Fruit fly (Drosophila melanogaster) whole organism, embryonic: Measurements from ENCODE around the gene moody.

Experiments used
- ATbp ChIP-seq: fragments of 200-800 bp; sonication (Bioruptor generic); optimal IDR thresholded peaks from 2 replicates; lab custom pipeline; 2017; ENCODE audit warnings: missing biosample characterization, mild to moderate bottlenecking, missing genetic modification characterization, missing genetic modification reagents
- Bteb2 ChIP-seq: fragments of 200-800 bp; sonication (Bioruptor generic); optimal IDR thresholded peaks from 2 replicates; lab custom pipeline; 2016; ENCODE audit warnings: missing biosample characterization, missing genetic modification characterization
- C15 ChIP-seq: fragments of 200-800 bp; sonication (Bioruptor generic); IDR thresholded peaks from 3 replicates; pipeline ENCODE4 v1.3.6; 2022; ENCODE audit warnings: missing biosample characterization, missing genetic modification characterization
- CG1024 ChIP-seq: fragments of 200-800 bp; sonication (Bioruptor generic); IDR thresholded peaks from 2 replicates; pipeline ENCODE4 v1.3.6; 2022; ENCODE audit warnings: missing biosample characterization, missing genetic modification characterization
- CG10274 ChIP-seq: fragments of 200-800 bp; sonication (Bioruptor generic); optimal IDR thresholded peaks from 3 replicates; lab custom pipeline; 2017; ENCODE audit warnings: missing biosample characterization, mild to moderate bottlenecking, missing genetic modification characterization
- CG10543 ChIP-seq: fragments of 200-800 bp; sonication (Bioruptor generic); optimal IDR thresholded peaks from 3 replicates; lab custom pipeline; 2017; ENCODE audit warnings: missing biosample characterization, mild to moderate bottlenecking, missing genetic modification characterization, moderate library complexity
- CG11085 ChIP-seq: fragments of 200-800 bp; sonication (Bioruptor generic); IDR thresholded peaks from 2 replicates; pipeline ENCODE4 v1.3.6; 2022; ENCODE audit warnings: missing biosample characterization, missing genetic modification characterization
- CG11093 ChIP-seq: fragments of 200-800 bp; sonication (Bioruptor generic); IDR thresholded peaks from 3 replicates; pipeline ENCODE4 v1.3.6; 2022; ENCODE audit warnings: missing biosample characterization, missing genetic modification characterization
- CG11398 ChIP-seq: fragments of 200-800 bp; sonication (Bioruptor generic); optimal IDR thresholded peaks from 2 replicates; lab custom pipeline; 2016; ENCODE audit warnings: missing biosample characterization, missing genetic modification characterization
- CG13287 ChIP-seq: fragments of 200-800 bp; sonication (Bioruptor generic); IDR thresholded peaks from 2 replicates; pipeline ENCODE4 v1.3.6; 2022; ENCODE audit warnings: missing biosample characterization, missing genetic modification characterization; ENCODE audit not compliant: partially characterized antibody
- CG15011 ChIP-seq: fragments of 200-800 bp; sonication (Bioruptor generic); optimal IDR thresholded peaks from 3 replicates; lab custom pipeline; 2018; ENCODE audit warnings: missing biosample characterization, mild to moderate bottlenecking, missing genetic modification characterization
- CG16779 ChIP-seq: fragments of 200-800 bp; sonication (Bioruptor generic); IDR thresholded peaks from 2 replicates; pipeline ENCODE4 v1.3.6; 2022; ENCODE audit warnings: missing biosample characterization, missing genetic modification characterization
- CG2712 ChIP-seq: fragments of 200-800 bp; optimal IDR thresholded peaks from 3 replicates; lab custom pipeline; 2019; ENCODE audit warnings: missing biosample characterization, mild to moderate bottlenecking, missing genetic modification characterization, moderate library complexity
- CG3065 ChIP-seq: fragments of 200-800 bp; sonication (Bioruptor generic); optimal IDR thresholded peaks from 2 replicates; lab custom pipeline; 2016; ENCODE audit warnings: missing biosample characterization, missing genetic modification characterization
- CG31224 ChIP-seq: fragments of 200-800 bp; sonication (Bioruptor generic); IDR thresholded peaks from 2 replicates; pipeline ENCODE4 v1.3.6; 2022; ENCODE audit warnings: missing biosample characterization, missing genetic modification characterization
- CG3163 ChIP-seq: fragments of 200-800 bp; sonication (Bioruptor generic); optimal IDR thresholded peaks from 3 replicates; lab custom pipeline; 2016; ENCODE audit warnings: missing biosample characterization, missing genetic modification characterization
- CG34376 ChIP-seq: fragments of 200-800 bp; sonication (Bioruptor generic); optimal IDR thresholded peaks from 2 replicates; lab custom pipeline; 2018; ENCODE audit warnings: missing biosample characterization, mild to moderate bottlenecking, missing genetic modification characterization
- CG4360 ChIP-seq: fragments of 200-800 bp; sonication (Bioruptor generic); IDR thresholded peaks from 2 replicates; pipeline ENCODE4 v1.3.6; 2022; ENCODE audit warnings: missing biosample characterization, missing genetic modification characterization
- CG4617 ChIP-seq: fragments of 200-800 bp; sonication (Bioruptor generic); optimal IDR thresholded peaks from 3 replicates; lab custom pipeline; 2016; ENCODE audit warnings: missing biosample characterization, missing genetic modification characterization, borderline replicate concordance
- CG9437 ChIP-seq: fragments of 200-800 bp; sonication (Bioruptor generic); optimal IDR thresholded peaks from 2 replicates; lab custom pipeline; 2018; ENCODE audit warnings: missing biosample characterization, mild to moderate bottlenecking, missing genetic modification characterization
- D ChIP-seq, 2 experiments: fragments of 200-800 bp in 1 of 2; fragments of >200 bp in 1 of 2; sonication (Bioruptor generic) in 1 of 2; optimal IDR thresholded peaks; 2 replicates in 1 of 2; 3 replicates in 1 of 2; lab custom pipeline; 2017; ENCODE audit warnings: mild to moderate bottlenecking in 1 of 2, missing biosample characterization in 1 of 2, missing genetic modification characterization in 1 of 2, missing genetic modification reagents in 1 of 2
- Deaf1 ChIP-seq: fragments of 200-800 bp; optimal IDR thresholded peaks from 3 replicates; lab custom pipeline; 2019; ENCODE audit warnings: missing biosample characterization, mild to moderate bottlenecking, missing genetic modification characterization, moderate library complexity
- E2f1 ChIP-seq: fragments of 200-800 bp; sonication (Bioruptor generic); IDR thresholded peaks from 2 replicates; pipeline ENCODE4 v1.3.6; 2022; ENCODE audit warnings: missing biosample characterization, missing genetic modification characterization
- Ets65A ChIP-seq: fragments of 200-800 bp; sonication (Bioruptor generic); peaks from one replicate; lab custom pipeline; 2016; ENCODE audit warnings: missing biosample characterization, missing genetic modification characterization
- Fer1 ChIP-seq: fragments of 200-800 bp; sonication (Bioruptor generic); optimal IDR thresholded peaks from 2 replicates; lab custom pipeline; 2017; ENCODE audit warnings: missing biosample characterization, mild to moderate bottlenecking, missing genetic modification characterization
- Kr ChIP-seq: fragments of 200-800 bp; sonication (Bioruptor generic); optimal IDR thresholded peaks from 2 replicates; lab custom pipeline; 2017; ENCODE audit warnings: missing biosample characterization, mild to moderate bottlenecking, missing genetic modification characterization
- Mes4 ChIP-seq: fragments of 200-800 bp; sonication (Bioruptor generic); optimal IDR thresholded peaks from 2 replicates; lab custom pipeline; 2016; ENCODE audit warnings: missing biosample characterization, missing genetic modification characterization
- Myb ChIP-seq: fragments of 200-800 bp; sonication (Bioruptor generic); optimal IDR thresholded peaks from 2 replicates; lab custom pipeline; 2016; ENCODE audit warnings: missing biosample characterization, missing genetic modification characterization
- Nf-YA ChIP-seq: fragments of 200-800 bp; sonication (Bioruptor generic); IDR thresholded peaks from 2 replicates; pipeline ENCODE4 v1.3.6; 2022; ENCODE audit warnings: missing biosample characterization, missing genetic modification characterization
- Scr ChIP-seq: fragments of 200-800 bp; sonication (Bioruptor generic); IDR thresholded peaks from 2 replicates; pipeline ENCODE4 v1.3.6; 2022; ENCODE audit warnings: missing biosample characterization, missing genetic modification characterization; ENCODE audit not compliant: partially characterized antibody
- Trl ChIP-seq, 3 experiments: fragments of >200 bp in 2 of 3; fragments of 200-800 bp in 1 of 3; sonication (Bioruptor generic) in 1 of 3; optimal IDR thresholded peaks; 2 replicates in 1 of 3; 3 replicates in 2 of 3; lab custom pipeline; 2016 to 2017; ENCODE audit warnings: missing biosample characterization in 1 of 3, missing genetic modification characterization in 1 of 3
- ac ChIP-seq: fragments of 200-800 bp; sonication (Bioruptor generic); optimal IDR thresholded peaks from 3 replicates; lab custom pipeline; 2017; ENCODE audit warnings: missing biosample characterization, mild to moderate bottlenecking, missing genetic modification characterization
- ato ChIP-seq: fragments of 200-800 bp; sonication (Bioruptor generic); IDR thresholded peaks from 2 replicates; pipeline ENCODE4 v1.3.6; 2022; ENCODE audit warnings: missing biosample characterization, missing genetic modification characterization; ENCODE audit not compliant: partially characterized antibody
- bigmax ChIP-seq: fragments of 200-800 bp; sonication (Bioruptor generic); optimal IDR thresholded peaks from 2 replicates; lab custom pipeline; 2018; ENCODE audit warnings: missing biosample characterization, mild to moderate bottlenecking, missing genetic modification characterization
- bsh ChIP-seq, 2 experiments: fragments of 200-800 bp; sonication (Bioruptor generic); optimal IDR thresholded peaks; 2 replicates each; lab custom pipeline; 2017 to 2018; ENCODE audit warnings: mild to moderate bottlenecking in 2 of 2, missing biosample characterization in 2 of 2, missing genetic modification characterization in 2 of 2, moderate library complexity in 1 of 2
- esg ChIP-seq: fragments of 200-800 bp; sonication (Bioruptor generic); conservative IDR thresholded peaks from 2 replicates; pipeline ENCODE4 v1.3.6; 2022; ENCODE audit warnings: missing biosample characterization, missing genetic modification characterization
- eve ChIP-seq, 2 experiments: fragments of >200 bp; optimal IDR thresholded peaks; 2 replicates each; lab custom pipeline; 2017; ENCODE audit warnings: missing biosample characterization in 2 of 2, missing genetic modification characterization in 2 of 2
- fd96Cb ChIP-seq: fragments of 200-800 bp; sonication (Bioruptor generic); optimal IDR thresholded peaks from 2 replicates; lab custom pipeline; 2018; ENCODE audit warnings: missing biosample characterization, mild to moderate bottlenecking, missing genetic modification characterization, moderate library complexity
- fu2 ChIP-seq: fragments of 200-800 bp; sonication (Bioruptor generic); optimal IDR thresholded peaks from 2 replicates; lab custom pipeline; 2016; ENCODE audit warnings: missing biosample characterization, missing genetic modification characterization
- grau ChIP-seq: fragments of 200-800 bp; optimal IDR thresholded peaks from 3 replicates; lab custom pipeline; 2019; ENCODE audit warnings: missing biosample characterization, mild to moderate bottlenecking, missing genetic modification characterization, moderate library complexity
- gro ChIP-seq: fragments of 200-800 bp; sonication (Bioruptor generic); optimal IDR thresholded peaks from 2 replicates; lab custom pipeline; 2016; ENCODE audit warnings: missing biosample characterization, missing genetic modification characterization
- gt ChIP-seq: fragments of 200-800 bp; sonication (Bioruptor generic); IDR thresholded peaks from 2 replicates; pipeline ENCODE4 v1.3.6; 2022; ENCODE audit warnings: missing biosample characterization, missing genetic modification characterization
- hb ChIP-seq: fragments of 200-800 bp; sonication (Bioruptor generic); IDR thresholded peaks from 3 replicates; pipeline ENCODE4 v1.3.6; 2022; ENCODE audit warnings: missing biosample characterization, missing genetic modification characterization; ENCODE audit not compliant: partially characterized antibody
- p53 ChIP-seq: fragments of 200-800 bp; sonication (Bioruptor generic); optimal IDR thresholded peaks from 2 replicates; lab custom pipeline; 2016; ENCODE audit warnings: missing biosample characterization, missing genetic modification characterization
- phol ChIP-seq: fragments of 200-800 bp; sonication (Bioruptor generic); optimal IDR thresholded peaks from 3 replicates; lab custom pipeline; 2018; ENCODE audit warnings: missing biosample characterization, mild to moderate bottlenecking, missing genetic modification characterization, moderate library complexity
- pros ChIP-seq: fragments of 200-800 bp; sonication (Bioruptor generic); optimal IDR thresholded peaks from 3 replicates; lab custom pipeline; 2019; ENCODE audit warnings: missing biosample characterization, mild to moderate bottlenecking, missing genetic modification characterization, moderate library complexity
- ranshi ChIP-seq: fragments of 200-800 bp; sonication (Bioruptor generic); IDR thresholded peaks from 2 replicates; pipeline ENCODE4 v1.3.6; 2022; ENCODE audit warnings: missing biosample characterization, missing genetic modification characterization
- sens ChIP-seq: fragments of 200-800 bp; sonication (Bioruptor generic); peaks from one replicate; lab custom pipeline; 2016; ENCODE audit warnings: missing biosample characterization, missing genetic modification characterization
- sisA ChIP-seq: fragments of 200-800 bp; sonication (Bioruptor generic); IDR thresholded peaks from 2 replicates; pipeline ENCODE4 v1.3.6; 2022; ENCODE audit warnings: missing biosample characterization, missing genetic modification characterization
- sna ChIP-seq: fragments of 200-800 bp; sonication (Bioruptor generic); IDR thresholded peaks from 2 replicates; pipeline ENCODE4 v1.3.6; 2022; ENCODE audit warnings: missing biosample characterization, missing genetic modification characterization; ENCODE audit not compliant: partially characterized antibody
- trh ChIP-seq: fragments of 200-800 bp; sonication (Bioruptor generic); optimal IDR thresholded peaks from 2 replicates; lab custom pipeline; 2016; ENCODE audit warnings: missing biosample characterization, missing genetic modification characterization

moody gene

dm6 chrX:2073325-2073724 lies 23.4 kb upstream of the moody start, which contains the start of gene CG4199 (continued):
- no peak for TF ChIP-seq Nf-YA (GFP tag; lab: Robert Waterston, UW)
- TF ChIP-seq CG4360 (GFP tag; lab: Robert Waterston, UW): no peak
- no peak for TF ChIP-seq CG3163 (GFP tag; lab: Kevin White, UChicago)
- TF ChIP-seq bigmax: no peak
- no peak for TF ChIP-seq CG1024 (GFP tag; lab: Robert Waterston, UW)
- TF ChIP-seq Mes4: no peak
- no peak for TF ChIP-seq CG16779
- TF ChIP-seq Trl (optimal IDR thresholded peaks at IDR 0.05; lab: Kevin White, UChicago): no peak
- no peak for TF ChIP-seq Trl (GFP tag; optimal IDR thresholded peaks at IDR 0.05; lab: Kevin White, UChicago)
- TF ChIP-seq CG11093 (GFP tag; lab: Robert Waterston, UW): no peak
- TF ChIP-seq Kr (GFP tag; lab: Kevin White, UChicago): no peak
- TF ChIP-seq trh (GFP tag; lab: Kevin White, UChicago): no peak
- peak; percentile 20; the same call in 1 of the 2 replicates for TF ChIP-seq sna (GFP tag; lab: Robert Waterston, UW)
- no peak for TF ChIP-seq CG3065 (GFP tag; lab: Kevin White, UChicago)
- no peak for TF ChIP-seq ato (GFP tag; lab: Robert Waterston, UW)
- peak; percentile 72 for TF ChIP-seq Ets65A (GFP tag; lab: Kevin White, UChicago)
- no peak for TF ChIP-seq Deaf1 (tag; lab: Kevin White, UChicago)
- TF ChIP-seq Fer1: peak; percentile 25
- no peak for TF ChIP-seq C15 (GFP tag; lab: Robert Waterston, UW)
- no peak for TF ChIP-seq gro (GFP tag; lab: Kevin White, UChicago)
- no peak for TF ChIP-seq phol (tag; lab: Kevin White, UChicago)
- peak; percentile 9 for TF ChIP-seq CG34376 (GFP tag; lab: Kevin White, UChicago)
- no peak for TF ChIP-seq CG9437 (GFP tag; lab: Kevin White, UChicago)
- no peak for TF ChIP-seq CG10274
- peak; percentile 10 for TF ChIP-seq fu2 (GFP tag; lab: Kevin White, UChicago)
- no peak for TF ChIP-seq CG11398 (GFP tag; lab: Kevin White, UChicago)
- TF ChIP-seq sisA: no peak
- no peak for TF ChIP-seq pros (GFP tag; lab: Kevin White, UChicago)
- TF ChIP-seq ranshi: no peak
- no peak for TF ChIP-seq CG31224 (GFP tag; lab: Robert Waterston, UW)
- TF ChIP-seq p53: no peak
- TF ChIP-seq CG4617 (GFP tag; lab: Kevin White, UChicago): peak; percentile 23
- peak; percentile 5 for TF ChIP-seq ac (GFP tag; lab: Kevin White, UChicago)
- no peak for TF ChIP-seq CG15011 (GFP tag; lab: Kevin White, UChicago)
- peak; percentile 49 for TF ChIP-seq grau (tag; lab: Kevin White, UChicago)
- TF ChIP-seq eve (GFP tag; optimal IDR thresholded peaks at IDR 0.05; lab: Kevin White, UChicago): no peak
- TF ChIP-seq CG13287 (GFP tag; lab: Robert Waterston, UW): peak; percentile 53; the same call in 1 of the 2 replicates
- no peak for TF ChIP-seq bsh (GFP tag; optimal IDR thresholded peaks at IDR 0.05; lab: Kevin White, UChicago)
- TF ChIP-seq Scr (GFP tag; lab: Robert Waterston, UW): no peak; the same call in 1 of the 2 replicates
- TF ChIP-seq esg (GFP tag; lab: Robert Waterston, UW): no peak
- no peak for TF ChIP-seq D (optimal IDR thresholded peaks at IDR 0.05; lab: Kevin White, UChicago)
- no peak for TF ChIP-seq D (GFP tag; optimal IDR thresholded peaks at IDR 0.05; lab: Kevin White, UChicago)
- TF ChIP-seq gt: no peak
- TF ChIP-seq hb (GFP tag; lab: Robert Waterston, UW): 0 out of 3 replicates have a peak, but pooled peaks have one; percentile 36
- no peak for TF ChIP-seq CG11085 (GFP tag; lab: Robert Waterston, UW)
- peak; percentile 2 for TF ChIP-seq CG2712 (tag; lab: Kevin White, UChicago)
- TF ChIP-seq Myb (GFP tag; lab: Kevin White, UChicago): peak; percentile 22
- no peak for TF ChIP-seq ATbp (GFP tag; lab: Kevin White, UChicago)
- no peak for TF ChIP-seq Bteb2 (GFP tag; lab: Kevin White, UChicago)
- no peak for TF ChIP-seq CG10543
- peak; percentile 35 for TF ChIP-seq sens
- no peak for TF ChIP-seq fd96Cb (tag; lab: Kevin White, UChicago)
- TF ChIP-seq E2f1 (GFP tag; lab: Robert Waterston, UW): no peak
